Worm (Caenorhabditis elegans) whole organism, late embryonic: ENCODE results near the gene hpo-12.

ENCODE experiments used
- ama-1 ChIP-seq: fragments of 150-350 bp; optimal IDR thresholded peaks from 2 replicates; lab custom pipeline; 2014
- ceh-22 ChIP-seq: sonication (generic microtip); optimal IDR thresholded peaks from 2 replicates; lab custom pipeline; 2017; ENCODE audit warnings: missing biosample characterization, missing genetic modification characterization
- ceh-34 ChIP-seq: sonication (generic microtip); optimal IDR thresholded peaks from 2 replicates; lab custom pipeline; 2016; ENCODE audit warnings: mild to moderate bottlenecking, missing genetic modification characterization, missing compliant biosample characterization
- ceh-45 ChIP-seq: fragments of 200-800 bp; sonication (Bioruptor generic); IDR thresholded peaks from 2 replicates; pipeline ENCODE4 v1.3.6; 2022; ENCODE audit warnings: missing genetic modification reagents, missing genetic modification characterization, missing compliant biosample characterization
- fkh-10 ChIP-seq: fragments of 150-350 bp; optimal IDR thresholded peaks from 2 replicates; lab custom pipeline; 2014; ENCODE audit warnings: missing biosample characterization, missing genetic modification reagents, missing genetic modification characterization
- hlh-13 ChIP-seq: fragments of 200-800 bp; sonication (Bioruptor generic); optimal IDR thresholded peaks from 2 replicates; lab custom pipeline; 2018; ENCODE audit warnings: mild to moderate bottlenecking, missing genetic modification characterization, missing compliant biosample characterization
- odd-2 ChIP-seq: sonication (generic microtip); optimal IDR thresholded peaks from 2 replicates; lab custom pipeline; 2017; ENCODE audit warnings: antibody characterized with exemption, mild to moderate bottlenecking, missing genetic modification characterization, missing compliant biosample characterization
- pha-4 ChIP-seq: fragments of 150-350 bp; optimal IDR thresholded peaks from 2 replicates; lab custom pipeline; 2018; ENCODE audit warnings: missing biosample characterization, missing genetic modification reagents, missing genetic modification characterization
- rnt-1 ChIP-seq: sonication (generic microtip); optimal IDR thresholded peaks from 2 replicates; lab custom pipeline; 2016; ENCODE audit warnings: missing genetic modification characterization, missing compliant biosample characterization
- tbx-2 ChIP-seq: sonication (generic microtip); optimal IDR thresholded peaks from 2 replicates; lab custom pipeline; 2016; ENCODE audit warnings: missing genetic modification characterization, missing compliant biosample characterization

ce11 chrIV:12270392-12270791 is 12.6 kb upstream of the hpo-12 start, which contains the start of gene C42C1.3:
- no peak for TF ChIP-seq ceh-34 (tag; lab: Kevin White, UChicago)
- TF ChIP-seq rnt-1 (tag; lab: Kevin White, UChicago) = no peak
- TF ChIP-seq fkh-10 (GFP tag; lab: Kevin White, UChicago) = no peak
- TF ChIP-seq ceh-22 (tag; lab: Kevin White, UChicago) = no peak
- TF ChIP-seq hlh-13 (GFP tag; lab: Kevin White, UChicago) = no peak
- no peak for TF ChIP-seq pha-4 (tag; lab: Kevin White, UChicago)
- TF ChIP-seq tbx-2 (tag; lab: Kevin White, UChicago) = no peak
- no peak for TF ChIP-seq ama-1 (lab: Kevin White, UChicago)
- no peak for TF ChIP-seq odd-2 (tag; lab: Kevin White, UChicago)
- no peak for TF ChIP-seq ceh-45 (GFP tag; lab: Robert Waterston, UW)
